Worm (Caenorhabditis elegans) whole organism, L1 larva: Measurements from ENCODE around the gene T24C2.5.

Experiments used
- lin-35 ChIP-seq, 2 experiments: fragments of 150-350 bp; optimal IDR thresholded peaks; 2 replicates each; lab custom pipeline; 2014; ENCODE audit warnings: missing biosample characterization in 2 of 2, missing genetic modification characterization in 2 of 2, missing genetic modification reagents in 2 of 2
- lsy-2 ChIP-seq, 2 experiments: fragments of 150-350 bp; optimal IDR thresholded peaks; 2 replicates each; lab custom pipeline; 2014; ENCODE audit warnings: missing biosample characterization in 2 of 2, missing genetic modification characterization in 2 of 2
- nhr-237 ChIP-seq: fragments of 150-350 bp; optimal IDR thresholded peaks from 2 replicates; lab custom pipeline; 2014; ENCODE audit warnings: missing biosample characterization, missing genetic modification characterization
- nhr-47 ChIP-seq: sonication (generic microtip); optimal IDR thresholded peaks from 2 replicates; lab custom pipeline; 2016; ENCODE audit warnings: mild to moderate bottlenecking, missing genetic modification characterization, moderate library complexity, missing compliant biosample characterization
- nhr-77 ChIP-seq: fragments of 150-350 bp; optimal IDR thresholded peaks from 2 replicates; lab custom pipeline; 2014; ENCODE audit warnings: missing biosample characterization, missing genetic modification characterization
- nhr-84 ChIP-seq: sonication (generic microtip); optimal IDR thresholded peaks from 2 replicates; lab custom pipeline; 2017; ENCODE audit warnings: missing biosample characterization, missing genetic modification characterization
- zip-4 ChIP-seq: fragments of 200-800 bp; sonication (Bioruptor generic); optimal IDR thresholded peaks from 2 replicates; lab custom pipeline; 2018; ENCODE audit warnings: mild to moderate bottlenecking, missing genetic modification characterization, moderate library complexity, missing compliant biosample characterization

- TF ChIP-seq nhr-84 (no peak), lsy-2 (tag; optimal IDR thresholded peaks at IDR 0.05; lab: Kevin White, UChicago) (no peak), lin-35 (GFP tag; optimal IDR thresholded peaks at IDR 0.05; lab: Kevin White, UChicago) (no peak), nhr-77 (tag; lab: Kevin White, UChicago) (no peak), nhr-237 (tag; lab: Kevin White, UChicago) (no peak), nhr-47 (tag; lab: Kevin White, UChicago) (no peak), zip-4 (GFP tag; lab: Kevin White, UChicago) (no peak)
Measured at ce11 chrX:14565245-14565644, 31.0 kb downstream of the T24C2.5 start.
